Worm (Caenorhabditis elegans): ENCODE measurements around the gene F12A10.1.

DNA sequence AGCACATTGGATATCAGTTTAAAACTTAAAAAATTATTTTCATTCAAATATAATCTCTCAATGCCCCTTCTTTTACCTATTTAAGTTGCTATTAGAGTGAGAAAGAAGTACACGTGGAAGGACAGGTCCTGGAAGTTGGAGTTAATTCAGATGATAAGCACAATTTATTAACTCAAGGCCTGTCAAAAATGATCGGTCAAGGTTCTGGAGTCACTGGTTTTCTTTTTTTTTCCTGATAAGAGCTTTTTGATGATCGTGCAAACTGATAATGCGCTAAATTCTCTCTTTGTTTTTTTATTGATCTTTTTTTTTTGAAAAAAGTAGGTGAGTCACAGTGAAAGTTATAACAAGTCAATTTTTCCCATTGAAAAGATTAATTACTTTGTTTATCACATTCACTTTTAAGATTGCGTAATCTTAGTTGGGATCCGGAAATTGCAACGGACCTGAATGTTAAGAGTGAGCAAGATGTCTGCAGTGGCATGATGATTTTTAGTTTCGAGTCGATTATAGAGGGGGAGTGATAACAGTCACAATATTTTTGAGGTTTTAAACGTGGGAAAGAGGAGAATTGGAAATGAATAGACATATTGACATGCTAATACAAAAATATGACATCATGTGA is 16.2 kb downstream of the F12A10.1 start:
- TF ChIP-seq unc-39 (tag; optimal IDR thresholded peaks at IDR 0.05): no peak
- TF ChIP-seq lsy-2 (tag; optimal IDR thresholded peaks at IDR 0.05): no peak
- TF ChIP-seq php-3 (GFP tag; IDR thresholded peaks at IDR 0.05): no peak
- no peak for TF ChIP-seq lin-39 (tag; optimal IDR thresholded peaks at IDR 0.05)
- TF ChIP-seq ces-1 (GFP tag; optimal IDR thresholded peaks at IDR 0.05): no peak
- no peak for TF ChIP-seq nhr-10 (tag; optimal IDR thresholded peaks at IDR 0.05)
- no peak for TF ChIP-seq unc-62 (GFP tag; optimal IDR thresholded peaks at IDR 0.05 in 1 of 2)
- no peak for TF ChIP-seq unc-62 (tag; optimal IDR thresholded peaks at IDR 0.05)
- no peak for TF ChIP-seq skn-1 (tag; optimal IDR thresholded peaks at IDR 0.05)
